Worm (Caenorhabditis elegans): Measurements from ENCODE around the gene F55G7.3.

The F55G7.3 gene

DNA sequence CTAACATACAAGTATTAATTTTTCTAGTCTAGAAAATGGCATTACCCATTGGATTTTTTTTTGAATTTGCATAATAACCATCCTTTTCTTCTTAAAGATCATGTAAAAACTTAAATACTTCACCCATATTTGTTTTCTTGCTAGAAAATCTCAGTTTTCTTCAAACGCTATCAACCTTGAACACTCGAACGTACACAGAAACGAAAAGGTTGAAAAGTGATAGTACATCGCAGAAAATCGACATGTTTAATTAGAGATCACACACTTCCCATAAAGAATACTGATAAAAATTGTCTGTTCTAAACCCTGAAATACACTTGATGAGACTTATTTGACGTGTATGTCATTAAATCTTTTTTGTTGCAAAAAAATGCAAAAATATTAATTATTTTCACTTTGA is 14.3 kb downstream of the F55G7.3 start, which contains the start of gene F55G7.4:
F55G7.4 (plus strand) TSS at position 301 of the 400 bp plus-strand sequence.
- TF ChIP-seq alr-1 (tag; optimal IDR thresholded peaks at IDR 0.05; ENCODE audit: borderline replicate concordance) = no peak
- no peak for TF ChIP-seq F16B12.6 (tag; optimal IDR thresholded peaks at IDR 0.05)
- TF ChIP-seq unc-62 (GFP tag; optimal IDR thresholded peaks at IDR 0.05) = no peak
- no peak for TF ChIP-seq efl-1 (optimal IDR thresholded peaks at IDR 0.05)
- no peak for TF ChIP-seq efl-1 (GFP tag; optimal IDR thresholded peaks at IDR 0.05 in 1 of 2)
- TF ChIP-seq lin-35 (GFP tag; optimal IDR thresholded peaks at IDR 0.05) = no peak
- TF ChIP-seq skn-1 (tag; optimal IDR thresholded peaks at IDR 0.05) = no peak
- no peak for TF ChIP-seq nhr-85 (tag)
- no peak for TF ChIP-seq egl-13 (tag; optimal IDR thresholded peaks at IDR 0.05)
- TF ChIP-seq unc-30 (tag; optimal IDR thresholded peaks at IDR 0.05) = no peak
- TF ChIP-seq mdl-1 (tag; optimal IDR thresholded peaks at IDR 0.05) = no peak
- TF ChIP-seq unc-130 (tag; optimal IDR thresholded peaks at IDR 0.05) = no peak
- no peak for TF ChIP-seq lin-13 (GFP tag; optimal IDR thresholded peaks at IDR 0.05)
- TF ChIP-seq nhr-90 (tag; optimal IDR thresholded peaks at IDR 0.05; ENCODE audit: poor library complexity) = no peak

DNA sequence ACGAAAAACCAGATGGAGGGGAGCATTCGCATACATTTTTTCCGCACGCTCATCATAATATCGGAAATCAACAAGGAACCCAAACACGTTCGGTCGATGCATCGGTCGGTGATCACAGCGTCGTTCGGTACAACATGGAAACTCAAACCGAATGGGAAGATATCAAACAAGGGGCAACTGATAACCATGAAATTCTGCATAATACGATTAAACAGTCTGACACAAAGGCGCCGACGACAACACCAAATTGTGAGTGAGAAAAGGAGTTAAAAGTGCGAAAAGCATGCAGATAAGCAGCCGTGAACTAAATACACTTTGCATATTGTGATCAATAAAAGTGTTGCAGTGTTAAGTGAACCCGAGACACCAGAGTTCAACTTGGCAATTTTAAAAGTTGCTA is 16.6 kb downstream of the F55G7.3 start:
- no peak for TF ChIP-seq lin-35 (GFP tag; optimal IDR thresholded peaks at IDR 0.05)
- no peak for TF ChIP-seq aha-1 (tag; optimal IDR thresholded peaks at IDR 0.05)
- no peak for TF ChIP-seq tbx-2 (tag; optimal IDR thresholded peaks at IDR 0.05)
- TF ChIP-seq efl-3 (GFP tag; optimal IDR thresholded peaks at IDR 0.05) = no peak
- TF ChIP-seq vab-15 (tag; optimal IDR thresholded peaks at IDR 0.05) = no peak
- no peak for TF ChIP-seq elt-3 (tag; optimal IDR thresholded peaks at IDR 0.05)
- no peak for TF ChIP-seq nhr-76 (tag; optimal IDR thresholded peaks at IDR 0.05)
- no peak for TF ChIP-seq ama-1 (optimal IDR thresholded peaks at IDR 0.05)
- TF ChIP-seq jun-1 (tag; optimal IDR thresholded peaks at IDR 0.05) = no peak
- TF ChIP-seq nhr-12 (tag; optimal IDR thresholded peaks at IDR 0.05) = no peak
- TF ChIP-seq isw-1 (GFP tag; IDR thresholded peaks at IDR 0.05) = no peak

DNA sequence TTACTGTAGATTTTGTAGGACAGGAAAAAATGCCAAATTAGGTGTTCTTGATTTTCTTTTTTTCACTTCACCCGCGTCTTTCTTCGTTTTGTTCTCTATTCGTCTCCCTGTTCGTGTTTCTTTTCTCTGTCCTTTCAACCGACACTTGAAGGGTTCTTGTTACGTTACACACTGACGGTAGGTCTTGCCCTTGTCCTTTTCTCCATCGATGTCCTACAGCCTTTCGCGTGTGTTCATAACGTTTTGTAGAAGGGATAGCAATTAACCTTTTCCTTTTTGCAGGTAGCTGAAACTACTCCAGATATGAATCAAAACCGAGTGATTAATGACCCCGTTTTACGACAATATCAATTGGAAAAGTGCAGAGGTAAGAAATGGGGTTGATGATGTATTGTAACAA is 17.7 kb downstream of the F55G7.3 start, which contains the start of gene F55G7.1:
F55G7.1 (plus strand) TSS at position 276 of the 400 bp plus-strand sequence.
- TF ChIP-seq sox-4 (tag; optimal IDR thresholded peaks at IDR 0.05) (no peak), nhr-71 (tag; optimal IDR thresholded peaks at IDR 0.05) (peak; percentile 49), lsy-2 (tag; optimal IDR thresholded peaks at IDR 0.05) (no peak), C16A3.4 (tag; optimal IDR thresholded peaks at IDR 0.05) (peak; percentile 52), hpl-2 (GFP tag; optimal IDR thresholded peaks at IDR 0.05) (peak; percentile 13), C34B4.2 (tag; optimal IDR thresholded peaks at IDR 0.05) (no peak), nhr-77 (tag; optimal IDR thresholded peaks at IDR 0.05) (peak; percentile 3), egl-13 (tag; optimal IDR thresholded peaks at IDR 0.05) (no peak), skn-1 (tag; optimal IDR thresholded peaks at IDR 0.05) (peak; percentile 22), efl-1 (optimal IDR thresholded peaks at IDR 0.05) (peak; percentile 34 to 37), efl-1 (GFP tag; optimal IDR thresholded peaks at IDR 0.05 in 1 of 2) (peak in 1 of 2 experiments; percentile 72), nhr-85 (tag) (peak; percentile 75), fkh-10 (GFP tag; optimal IDR thresholded peaks at IDR 0.05) (no peak), xbp-1 (tag; optimal IDR thresholded peaks at IDR 0.05) (peak; percentile 44), snpc-4 (tag; optimal IDR thresholded peaks at IDR 0.05) (no peak), C04F5.9 (tag; optimal IDR thresholded peaks at IDR 0.05) (no peak), snu-23 (GFP tag; optimal IDR thresholded peaks at IDR 0.05) (peak; percentile 79), ceh-63 (GFP tag; optimal IDR thresholded peaks at IDR 0.05) (no peak), mab-9 (GFP tag; IDR thresholded peaks at IDR 0.05) (no peak), elt-3 (tag; optimal IDR thresholded peaks at IDR 0.05) (peak in 4 of 6 experiments; percentile 23 to 38 (median 26)), aly-2 (tag; optimal IDR thresholded peaks at IDR 0.05) (no peak), jun-1 (tag; optimal IDR thresholded peaks at IDR 0.05) (peak; percentile 78), ztf-4 (tag; optimal IDR thresholded peaks at IDR 0.05) (peak; percentile 31), tbx-2 (tag; optimal IDR thresholded peaks at IDR 0.05) (peak; percentile 56), zip-4 (GFP tag; optimal IDR thresholded peaks at IDR 0.05) (peak; percentile 41), nhr-19 (GFP tag; conservative IDR thresholded peaks at IDR 0.05) (peak; percentile 61), tlp-1 (tag; optimal IDR thresholded peaks at IDR 0.05) (no peak), rnt-1 (tag; optimal IDR thresholded peaks at IDR 0.05) (peak; percentile 66), ceh-82 (tag; optimal IDR thresholded peaks at IDR 0.05) (peak in 2 of 3 experiments; percentile 17 to 54), lin-35 (GFP tag; optimal IDR thresholded peaks at IDR 0.05) (peak in 1 of 2 experiments; percentile 67), nhr-20 (tag; optimal IDR thresholded peaks at IDR 0.05) (peak; percentile 52), ceh-88 (GFP tag; IDR thresholded peaks at IDR 0.05) (no peak), sup-37 (GFP tag; optimal IDR thresholded peaks at IDR 0.05) (no peak), unc-62 (GFP tag; optimal IDR thresholded peaks at IDR 0.05) (no peak), blmp-1 (tag; optimal IDR thresholded peaks at IDR 0.05) (peak; percentile 32), dsc-1 (tag; optimal IDR thresholded peaks at IDR 0.05) (peak; percentile 71)
